Worm (Caenorhabditis elegans) whole organism, L4 larva: ENCODE results near the gene B0303.16.

ENCODE experiments used
- F10B5.3 ChIP-seq: sonication (generic microtip); optimal IDR thresholded peaks from 2 replicates; lab custom pipeline; 2016; ENCODE audit warnings: mild to moderate bottlenecking, missing genetic modification characterization, missing compliant biosample characterization
- Y5F2A.4 ChIP-seq: fragments of 200-800 bp; sonication (Bioruptor generic); optimal IDR thresholded peaks from 2 replicates; lab custom pipeline; 2018; ENCODE audit warnings: mild to moderate bottlenecking, missing genetic modification characterization, missing compliant biosample characterization
- ZK546.5 ChIP-seq, 2 experiments: sonication (generic microtip); optimal IDR thresholded peaks; 2 replicates each; lab custom pipeline; 2017; ENCODE audit warnings: missing biosample characterization in 2 of 2, missing genetic modification characterization in 2 of 2
- aha-1 ChIP-seq: fragments of 150-350 bp; peaks from one replicate; lab custom pipeline; 2014; ENCODE audit warnings: missing biosample characterization, missing genetic modification characterization
- ama-1 ChIP-seq: fragments of 150-350 bp; optimal IDR thresholded peaks from 2 replicates; lab custom pipeline; 2014; ENCODE audit warnings: inconsistent platforms, mixed read lengths
- duxl-1 ChIP-seq: sonication (generic microtip); optimal IDR thresholded peaks from 2 replicates; lab custom pipeline; 2016; ENCODE audit warnings: mild to moderate bottlenecking, missing genetic modification characterization, moderate library complexity, missing compliant biosample characterization; ENCODE audit not compliant: poor library complexity
- egl-43 ChIP-seq: fragments of 200-800 bp; sonication (Bioruptor generic); IDR thresholded peaks from 2 replicates; pipeline ENCODE4 v1.3.6; 2022; ENCODE audit warnings: missing genetic modification reagents, missing genetic modification characterization, missing compliant biosample characterization
- hlh-30 ChIP-seq: sonication (generic microtip); optimal IDR thresholded peaks from 2 replicates; lab custom pipeline; 2017; ENCODE audit warnings: antibody characterized with exemption, mild to moderate bottlenecking, missing genetic modification characterization, missing compliant biosample characterization; ENCODE audit not compliant: insufficient read depth
- hmg-1.1 ChIP-seq: fragments of 200-800 bp; sonication (Bioruptor generic); IDR thresholded peaks from 2 replicates; pipeline ENCODE4 v1.3.6; 2022; ENCODE audit warnings: missing genetic modification reagents, missing genetic modification characterization, missing compliant biosample characterization
- lim-7 ChIP-seq: fragments of 200-800 bp; sonication (Bioruptor generic); IDR thresholded peaks from 2 replicates; pipeline ENCODE4 v1.3.6; 2022; ENCODE audit warnings: missing genetic modification characterization, missing compliant biosample characterization
- lin-38 ChIP-seq: fragments of 200-800 bp; sonication (Bioruptor generic); IDR thresholded peaks from 2 replicates; pipeline ENCODE4 v1.3.6; 2022; ENCODE audit warnings: missing genetic modification reagents, missing genetic modification characterization, missing compliant biosample characterization
- madf-9 ChIP-seq: fragments of 200-800 bp; sonication (Bioruptor generic); conservative IDR thresholded peaks from 2 replicates; pipeline ENCODE4 v1.3.6; 2022; ENCODE audit warnings: missing genetic modification reagents, missing genetic modification characterization, missing compliant biosample characterization
- mdl-1 ChIP-seq, 2 experiments: fragments of 150-350 bp in 1 of 2; sonication (generic microtip) in 1 of 2; optimal IDR thresholded peaks; 2 replicates each; lab custom pipeline; 2014 to 2017; ENCODE audit warnings: missing biosample characterization in 2 of 2, missing genetic modification characterization in 2 of 2
- mep-1 ChIP-seq: fragments of 150-350 bp; sonication (generic microtip); optimal IDR thresholded peaks from 3 replicates; lab custom pipeline; 2014; ENCODE audit warnings: missing biosample characterization, missing genetic modification characterization
- mes-2 ChIP-seq: sonication (generic microtip); optimal IDR thresholded peaks from 2 replicates; lab custom pipeline; 2016; ENCODE audit warnings: missing genotype, mild to moderate bottlenecking, missing genetic modification characterization, missing compliant biosample characterization; ENCODE audit not compliant: poor library complexity, severe bottlenecking
- nhr-25 ChIP-seq: sonication (generic microtip); optimal IDR thresholded peaks from 2 replicates; lab custom pipeline; 2017; ENCODE audit warnings: missing genetic modification characterization, mild to moderate bottlenecking, missing compliant biosample characterization, antibody characterized with exemption, moderate library complexity, borderline replicate concordance; ENCODE audit not compliant: insufficient read depth
- nhr-28 ChIP-seq: fragments of 150-350 bp; optimal IDR thresholded peaks from 2 replicates; lab custom pipeline; 2014; ENCODE audit warnings: missing biosample characterization, missing genetic modification characterization
- nhr-41 ChIP-seq: fragments of 200-800 bp; sonication (Bioruptor generic); IDR thresholded peaks from 2 replicates; pipeline ENCODE4 v1.3.6; 2022; ENCODE audit warnings: missing genetic modification reagents, missing genetic modification characterization, missing compliant biosample characterization
- nhr-48 ChIP-seq: sonication (generic microtip); optimal IDR thresholded peaks from 2 replicates; lab custom pipeline; 2016; ENCODE audit warnings: mild to moderate bottlenecking, missing genetic modification characterization, missing compliant biosample characterization
- nhr-6 ChIP-seq: fragments of 150-350 bp; optimal IDR thresholded peaks from 2 replicates; lab custom pipeline; 2014; ENCODE audit warnings: missing biosample characterization, missing genetic modification characterization
- nhr-76 ChIP-seq: fragments of 150-350 bp; optimal IDR thresholded peaks from 2 replicates; lab custom pipeline; 2014; ENCODE audit warnings: missing biosample characterization, missing genetic modification characterization
- pha-4 ChIP-seq, 2 experiments: fragments of 150-350 bp in 1 of 2; fragments of 200-800 bp in 1 of 2; sonication (Bioruptor generic) in 1 of 2; IDR thresholded peaks in 1 of 2; optimal IDR thresholded peaks in 1 of 2; 2 replicates each; pipeline versions ENCODE4 v1.3.6 to Lab custom; 2014 to 2022; ENCODE audit warnings: missing genetic modification characterization in 2 of 2, missing genetic modification reagents in 2 of 2, missing biosample characterization in 1 of 2, missing compliant biosample characterization in 1 of 2
- php-3 ChIP-seq: fragments of 200-800 bp; sonication (Bioruptor generic); IDR thresholded peaks from 2 replicates; pipeline ENCODE4 v1.3.6; 2022; ENCODE audit warnings: missing genetic modification reagents, missing genetic modification characterization, missing compliant biosample characterization
- tra-1 ChIP-seq: fragments of 200-800 bp; sonication (Bioruptor generic); IDR thresholded peaks from 2 replicates; pipeline ENCODE4 v1.3.6; 2022; ENCODE audit warnings: missing genetic modification reagents, missing genetic modification characterization, missing compliant biosample characterization
- unc-130 ChIP-seq: sonication (generic microtip); optimal IDR thresholded peaks from 2 replicates; lab custom pipeline; 2016; ENCODE audit warnings: missing genetic modification reagents, missing genetic modification characterization, missing compliant biosample characterization
- unc-62 ChIP-seq, 3 experiments: fragments of 150-350 bp in 1 of 3; sonication (generic microtip); optimal IDR thresholded peaks in 2 of 3; peaks in 1 of 3; 1 replicate in 1 of 3; 2 replicates in 2 of 3; lab custom pipeline; 2014 to 2017; ENCODE audit warnings: missing biosample characterization in 3 of 3, missing genetic modification characterization in 3 of 3, missing genetic modification reagents in 3 of 3, missing genotype in 1 of 3
- zfp-3 ChIP-seq: fragments of 200-800 bp; sonication (Bioruptor generic); conservative IDR thresholded peaks from 2 replicates; pipeline ENCODE4 v1.3.6; 2022; ENCODE audit warnings: missing genetic modification reagents, missing genetic modification characterization, missing compliant biosample characterization
- zip-2 ChIP-seq: fragments of 150-350 bp; optimal IDR thresholded peaks from 2 replicates; lab custom pipeline; 2014; ENCODE audit warnings: missing biosample characterization, missing genetic modification characterization
- ztf-11 ChIP-seq: fragments of 150-350 bp; optimal IDR thresholded peaks from 2 replicates; lab custom pipeline; 2014; ENCODE audit warnings: missing biosample characterization, missing genetic modification characterization

Gene B0303.16

DNA sequence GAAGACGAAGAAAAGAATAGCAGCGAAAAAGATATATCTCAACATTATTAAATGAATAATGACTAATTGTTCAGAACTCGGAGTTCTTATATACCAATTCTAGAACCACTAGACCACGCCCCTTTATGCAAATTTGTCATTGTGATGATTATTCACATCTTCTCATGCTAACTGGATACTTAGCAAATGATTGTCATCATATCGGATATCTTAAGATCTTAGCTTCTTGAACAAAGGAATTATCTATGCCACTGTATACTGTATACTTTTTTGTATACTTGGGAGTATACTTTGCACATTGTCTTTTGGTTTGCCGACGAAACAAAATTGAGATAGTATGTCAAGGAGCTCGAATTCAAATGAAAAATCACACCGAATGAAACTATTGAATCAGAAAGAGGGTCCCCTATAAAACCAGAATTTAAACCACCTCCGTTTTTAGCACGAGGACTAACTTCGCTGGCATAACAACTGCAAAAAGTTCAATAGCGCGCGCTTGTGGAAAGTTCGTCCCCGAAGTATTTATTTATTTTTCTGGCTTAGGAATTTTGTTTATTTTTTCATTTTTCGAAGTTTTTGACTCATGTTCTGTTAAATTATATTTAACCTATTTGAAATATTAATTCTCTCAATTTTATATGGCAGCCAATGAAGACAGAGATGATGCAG, 4.4 kb upstream of the B0303.16 start, which contains the start of the genes sdz-1 and vps-33.1 (continued):
- TF ChIP-seq nhr-76 (tag; lab: Kevin White, UChicago) (no peak), nhr-41 (GFP tag; lab: Robert Waterston, UW) (no peak), lin-38 (GFP tag; lab: Robert Waterston, UW) (peak; percentile 73), F10B5.3 (no peak), nhr-25 (tag; lab: Kevin White, UChicago) (no peak), ama-1 (lab: Kevin White, UChicago) (no peak), unc-130 (GFP tag; lab: Kevin White, UChicago) (peak; percentile 62), lim-7 (GFP tag; lab: Robert Waterston, UW) (no peak), mdl-1 (tag; optimal IDR thresholded peaks at IDR 0.05; lab: Kevin White, UChicago) (peak in 1 of 2 experiments; percentile 35), pha-4 (GFP tag; IDR thresholded peaks at IDR 0.05; lab: Robert Waterston, UW) (no peak), pha-4 (tag; optimal IDR thresholded peaks at IDR 0.05; lab: Kevin White, UChicago) (peak; percentile 21), mes-2 (tag; lab: Kevin White, UChicago) (peak; percentile 96), unc-62 (GFP tag; optimal IDR thresholded peaks at IDR 0.05 in 1 of 2; lab: Kevin White, UChicago) (no peak), unc-62 (tag; optimal IDR thresholded peaks at IDR 0.05; lab: Kevin White, UChicago) (no peak)

DNA sequence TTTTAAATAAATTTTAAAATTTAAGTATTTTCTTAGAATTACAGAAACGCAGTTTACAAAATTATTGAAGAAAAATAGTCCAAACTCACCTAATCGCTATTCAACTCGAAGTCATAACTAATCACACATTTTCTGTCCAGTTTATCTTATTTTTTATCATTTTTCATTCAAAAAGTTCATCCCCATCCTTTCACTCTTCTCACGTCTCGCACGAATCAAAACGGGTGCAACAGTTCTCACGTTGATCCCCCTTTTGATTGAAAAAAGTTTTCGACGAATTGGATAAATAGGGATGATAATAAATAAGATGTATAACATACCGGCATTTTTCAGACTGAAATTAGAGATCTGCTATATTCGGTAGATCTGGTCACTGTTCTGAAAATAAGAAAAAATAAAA, 4.9 kb downstream of the B0303.16 start:
- TF ChIP-seq nhr-48 (tag; lab: Kevin White, UChicago) (peak; percentile 42), Y5F2A.4 (GFP tag; lab: Kevin White, UChicago) (no peak), nhr-28 (peak; percentile 26)

DNA sequence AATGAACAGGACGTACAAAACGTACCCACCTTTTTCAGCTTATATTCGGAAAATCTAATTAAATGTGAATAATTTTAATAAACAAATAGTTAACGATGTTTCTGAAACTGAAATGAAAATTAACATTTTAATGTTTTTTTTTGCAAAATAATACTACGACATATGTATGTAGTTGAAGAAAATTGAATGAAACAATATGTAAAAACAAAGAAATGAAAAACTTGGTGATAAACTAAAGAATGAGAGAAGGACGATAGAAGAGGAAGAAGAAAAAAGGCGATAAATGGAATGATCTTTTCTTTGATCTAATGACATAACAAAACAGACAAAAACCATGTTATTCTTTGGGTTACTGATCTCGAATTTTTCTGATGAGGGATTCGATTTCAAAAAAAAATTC, 5.4 kb downstream of the B0303.16 start, which contains the start of gene B0303.11:
Gene B0303.11, minus strand, starts transcription at position 101 of the 400 bp plus-strand sequence.
- TF ChIP-seq duxl-1 (no peak), aha-1 (peak; percentile 18)

DNA sequence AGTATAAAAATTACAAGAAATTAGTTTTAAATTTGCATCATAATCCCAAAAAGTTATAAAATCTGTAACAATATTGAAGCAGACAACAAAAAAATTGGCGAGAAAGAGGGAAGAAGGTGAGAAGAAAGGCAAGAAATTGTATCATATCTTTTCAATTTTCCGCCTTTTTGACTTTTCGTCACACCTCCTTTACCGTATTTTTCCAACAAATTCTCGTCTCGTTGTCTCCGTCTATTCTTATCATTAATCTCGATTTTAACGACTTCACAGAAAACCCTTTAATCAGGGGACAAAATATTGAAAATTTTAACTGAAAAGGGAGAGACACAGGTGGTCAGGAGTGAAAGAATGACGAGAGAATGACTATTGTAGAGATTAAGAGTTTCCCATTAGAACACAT, 8.1 kb downstream of the B0303.16 start:
- no peak for TF ChIP-seq nhr-6 (tag; lab: Kevin White, UChicago)
- no peak for TF ChIP-seq unc-130 (GFP tag; lab: Kevin White, UChicago)
- peak; percentile 37 for TF ChIP-seq nhr-28
- TF ChIP-seq hmg-1.1 = no peak
- no peak for TF ChIP-seq zip-2 (tag; lab: Kevin White, UChicago)
- TF ChIP-seq madf-9 (GFP tag; lab: Robert Waterston, UW) = no peak
- no peak for TF ChIP-seq mep-1 (tag; lab: Kevin White, UChicago)
- TF ChIP-seq nhr-48 (tag; lab: Kevin White, UChicago) = no peak
- TF ChIP-seq zfp-3 (GFP tag; lab: Robert Waterston, UW) = no peak
- no peak for TF ChIP-seq tra-1 (GFP tag; lab: Robert Waterston, UW)
- TF ChIP-seq hlh-30 (tag; lab: Kevin White, UChicago) = peak; percentile 18
- TF ChIP-seq egl-43 (GFP tag; lab: Robert Waterston, UW) = no peak

DNA sequence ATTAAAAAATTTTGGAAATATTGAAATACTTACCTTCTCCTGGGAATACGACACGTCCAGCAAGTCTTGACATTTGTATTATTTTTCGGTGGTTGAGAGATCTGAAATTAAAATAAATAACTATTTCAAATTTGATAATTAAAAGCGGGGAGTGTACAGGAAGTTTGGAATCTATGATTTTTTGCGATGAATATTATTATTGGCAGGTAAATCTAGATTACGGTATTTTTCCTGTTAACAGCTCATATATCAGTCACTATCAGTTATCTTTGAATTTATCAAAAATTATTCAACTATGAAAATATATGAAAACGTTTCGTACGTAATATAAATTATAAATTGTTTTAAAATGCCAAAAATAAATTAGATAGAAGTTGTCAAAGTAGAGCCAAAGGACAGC, 11.2 kb downstream of the B0303.16 start, which contains the start of gene B0303.14:
Gene B0303.14, minus strand, starts transcription at position 101 of the 400 bp plus-strand sequence.
- no peak for TF ChIP-seq ZK546.5 (tag; optimal IDR thresholded peaks at IDR 0.05; lab: Kevin White, UChicago)
- TF ChIP-seq php-3 (GFP tag; lab: Robert Waterston, UW) = no peak
- no peak for TF ChIP-seq nhr-76 (tag; lab: Kevin White, UChicago)
- TF ChIP-seq ztf-11 (tag; lab: Kevin White, UChicago) = no peak
